Fruit fly (Drosophila melanogaster) whole organism, embryonic: Measurements from ENCODE around the gene gcm.

Source experiments
- ATbp ChIP-seq: fragments of 200-800 bp; sonication (Bioruptor generic); optimal IDR thresholded peaks from 2 replicates; lab custom pipeline; 2017; ENCODE audit warnings: missing biosample characterization, mild to moderate bottlenecking, missing genetic modification characterization, missing genetic modification reagents
- Asciz ChIP-seq: fragments of 200-800 bp; sonication (Bioruptor generic); optimal IDR thresholded peaks from 2 replicates; lab custom pipeline; 2017; ENCODE audit warnings: missing biosample characterization, mild to moderate bottlenecking, missing genetic modification characterization, missing genetic modification reagents
- B-H1 ChIP-seq: fragments of 200-800 bp; sonication (Bioruptor generic); IDR thresholded peaks from 3 replicates; pipeline ENCODE4 v1.3.6; 2022; ENCODE audit warnings: missing biosample characterization, missing genetic modification characterization
- Blimp-1 ChIP-seq: fragments of 200-800 bp; sonication (Bioruptor generic); optimal IDR thresholded peaks from 3 replicates; lab custom pipeline; 2018; ENCODE audit warnings: missing biosample characterization, missing genetic modification characterization, mild to moderate bottlenecking, moderate library complexity, missing genetic modification reagents
- BtbVII ChIP-seq: fragments of 200-800 bp; sonication (Bioruptor generic); optimal IDR thresholded peaks from 3 replicates; lab custom pipeline; 2017; ENCODE audit warnings: missing biosample characterization, mild to moderate bottlenecking, missing genetic modification characterization
- CG11695 ChIP-seq: fragments of 200-800 bp; sonication (Bioruptor generic); IDR thresholded peaks from 3 replicates; pipeline ENCODE4 v1.3.6; 2022; ENCODE audit warnings: missing biosample characterization, missing genetic modification characterization
- CG12104 ChIP-seq: fragments of 200-800 bp; sonication (Bioruptor generic); optimal IDR thresholded peaks from 3 replicates; lab custom pipeline; 2016; ENCODE audit warnings: missing biosample characterization, missing genetic modification characterization
- CG12942 ChIP-seq: fragments of 200-800 bp; sonication (Bioruptor generic); optimal IDR thresholded peaks from 3 replicates; lab custom pipeline; 2016; ENCODE audit warnings: missing biosample characterization, missing genetic modification characterization
- CG17385 ChIP-seq: fragments of 200-800 bp; sonication (Bioruptor generic); optimal IDR thresholded peaks from 3 replicates; lab custom pipeline; 2018; ENCODE audit warnings: missing biosample characterization, mild to moderate bottlenecking, missing genetic modification characterization
- CG18619 ChIP-seq: fragments of 200-800 bp; sonication (Bioruptor generic); optimal IDR thresholded peaks from 3 replicates; lab custom pipeline; 2017; ENCODE audit warnings: missing biosample characterization, mild to moderate bottlenecking, missing genetic modification characterization
- CG30403 ChIP-seq: fragments of 200-800 bp; sonication (Bioruptor generic); optimal IDR thresholded peaks from 3 replicates; lab custom pipeline; 2016; ENCODE audit warnings: missing biosample characterization, missing genetic modification characterization
- CG32767 ChIP-seq: fragments of 200-800 bp; sonication (Bioruptor generic); IDR thresholded peaks from 2 replicates; pipeline ENCODE4 v1.3.6; 2022; ENCODE audit warnings: missing biosample characterization, missing genetic modification characterization
- CG4328 ChIP-seq: fragments of 200-800 bp; sonication (Bioruptor generic); optimal IDR thresholded peaks from 3 replicates; lab custom pipeline; 2017; ENCODE audit warnings: missing biosample characterization, missing genetic modification reagents, missing genetic modification characterization
- CG6689 ChIP-seq: fragments of 200-800 bp; sonication (Bioruptor generic); IDR thresholded peaks from 2 replicates; pipeline ENCODE4 v1.3.6; 2022; ENCODE audit warnings: missing biosample characterization, missing genetic modification characterization
- CG7556 ChIP-seq: fragments of 200-800 bp; sonication (Bioruptor generic); optimal IDR thresholded peaks from 2 replicates; lab custom pipeline; 2017; ENCODE audit warnings: missing biosample characterization, mild to moderate bottlenecking, missing genetic modification characterization
- CG7786 ChIP-seq: fragments of 200-800 bp; sonication (Bioruptor generic); optimal IDR thresholded peaks from 2 replicates; lab custom pipeline; 2016; ENCODE audit warnings: missing biosample characterization, missing genetic modification characterization
- CG7963 ChIP-seq: fragments of 200-800 bp; sonication (Bioruptor generic); IDR thresholded peaks from 3 replicates; pipeline ENCODE4 v1.3.6; 2022; ENCODE audit warnings: missing biosample characterization, missing genetic modification characterization; ENCODE audit not compliant: partially characterized antibody
- CG8388 ChIP-seq: fragments of 200-800 bp; sonication (Bioruptor generic); optimal IDR thresholded peaks from 2 replicates; lab custom pipeline; 2019; ENCODE audit warnings: missing biosample characterization, mild to moderate bottlenecking, missing genetic modification characterization, moderate library complexity
- CG8924 ChIP-seq: fragments of 200-800 bp; optimal IDR thresholded peaks from 3 replicates; lab custom pipeline; 2019; ENCODE audit warnings: missing biosample characterization, mild to moderate bottlenecking, missing genetic modification characterization, moderate library complexity
- CG9215 ChIP-seq: fragments of 200-800 bp; sonication (Bioruptor generic); IDR thresholded peaks from 2 replicates; pipeline ENCODE4 v1.3.6; 2022; ENCODE audit warnings: missing biosample characterization, missing genetic modification characterization
- CG9727 ChIP-seq: fragments of 200-800 bp; sonication (Bioruptor generic); optimal IDR thresholded peaks from 3 replicates; lab custom pipeline; 2017; ENCODE audit warnings: missing biosample characterization, mild to moderate bottlenecking, missing genetic modification characterization
- D ChIP-seq, 2 experiments: fragments of 200-800 bp in 1 of 2; fragments of >200 bp in 1 of 2; sonication (Bioruptor generic) in 1 of 2; optimal IDR thresholded peaks; 2 replicates in 1 of 2; 3 replicates in 1 of 2; lab custom pipeline; 2017; ENCODE audit warnings: mild to moderate bottlenecking in 1 of 2, missing biosample characterization in 1 of 2, missing genetic modification characterization in 1 of 2, missing genetic modification reagents in 1 of 2
- Elba2 ChIP-seq: fragments of 200-800 bp; sonication (Bioruptor generic); optimal IDR thresholded peaks from 3 replicates; lab custom pipeline; 2016; ENCODE audit warnings: missing biosample characterization, missing genetic modification characterization
- Fer3 ChIP-seq: fragments of 200-800 bp; sonication (Bioruptor generic); optimal IDR thresholded peaks from 2 replicates; lab custom pipeline; 2018; ENCODE audit warnings: missing biosample characterization, mild to moderate bottlenecking, missing genetic modification characterization, moderate library complexity
- HLHmδ ChIP-seq: fragments of 200-800 bp; sonication (Bioruptor generic); optimal IDR thresholded peaks from 2 replicates; lab custom pipeline; 2018; ENCODE audit warnings: missing biosample characterization, mild to moderate bottlenecking, missing genetic modification characterization, moderate library complexity
- Hand ChIP-seq: fragments of 200-800 bp; sonication (Bioruptor generic); optimal IDR thresholded peaks from 2 replicates; lab custom pipeline; 2017; ENCODE audit warnings: mild to moderate bottlenecking, missing biosample characterization, missing genetic modification reagents, missing genetic modification characterization
- Hmx ChIP-seq: fragments of 200-800 bp; sonication (Bioruptor generic); optimal IDR thresholded peaks from 2 replicates; lab custom pipeline; 2016; ENCODE audit warnings: missing biosample characterization, missing genetic modification characterization
- Hr3 ChIP-seq: fragments of 200-800 bp; sonication (Bioruptor generic); optimal IDR thresholded peaks from 3 replicates; lab custom pipeline; 2016; ENCODE audit warnings: missing biosample characterization, missing genetic modification characterization
- Jarid2 ChIP-seq: fragments of 200-800 bp; sonication (Bioruptor generic); optimal IDR thresholded peaks from 3 replicates; lab custom pipeline; 2017; ENCODE audit warnings: mild to moderate bottlenecking, missing biosample characterization, missing genetic modification reagents, missing genetic modification characterization
- Lim3 ChIP-seq: fragments of 200-800 bp; sonication (Bioruptor generic); IDR thresholded peaks from 2 replicates; pipeline ENCODE4 v1.3.6; 2022; ENCODE audit warnings: missing biosample characterization, missing genetic modification characterization
- Mad ChIP-seq: fragments of 200-800 bp; sonication (Bioruptor generic); optimal IDR thresholded peaks from 2 replicates; lab custom pipeline; 2016; ENCODE audit warnings: missing biosample characterization, missing genetic modification characterization
- NK7.1 ChIP-seq: fragments of 200-800 bp; sonication (Bioruptor generic); optimal IDR thresholded peaks from 3 replicates; lab custom pipeline; 2016; ENCODE audit warnings: missing biosample characterization, missing genetic modification characterization
- Oli ChIP-seq: fragments of 200-800 bp; sonication (Bioruptor generic); optimal IDR thresholded peaks from 2 replicates; lab custom pipeline; 2018; ENCODE audit warnings: missing biosample characterization, mild to moderate bottlenecking, missing genetic modification characterization, moderate library complexity
- PHDP ChIP-seq: fragments of 200-800 bp; sonication (Bioruptor generic); optimal IDR thresholded peaks from 3 replicates; lab custom pipeline; 2018; ENCODE audit warnings: missing biosample characterization, mild to moderate bottlenecking, missing genetic modification characterization, moderate library complexity
- Poxn ChIP-seq: fragments of 200-800 bp; sonication (Bioruptor generic); IDR thresholded peaks from 2 replicates; pipeline ENCODE4 v1.3.6; 2022; ENCODE audit warnings: missing biosample characterization, missing genetic modification characterization
- Rfx ChIP-seq: fragments of 200-800 bp; sonication (Bioruptor generic); IDR thresholded peaks from 2 replicates; pipeline ENCODE4 v1.3.6; 2022; ENCODE audit warnings: missing biosample characterization, missing genetic modification characterization
- Sin3A ChIP-seq: fragments of >200 bp; optimal IDR thresholded peaks from 2 replicates; lab custom pipeline; 2018
- Sry-β ChIP-seq: fragments of 200-800 bp; sonication (Bioruptor generic); optimal IDR thresholded peaks from 2 replicates; lab custom pipeline; 2018; ENCODE audit warnings: missing biosample characterization, mild to moderate bottlenecking, missing genetic modification characterization, moderate library complexity
- ap ChIP-seq: fragments of 200-800 bp; sonication (Bioruptor generic); IDR thresholded peaks from 2 replicates; pipeline ENCODE4 v1.3.6; 2022; ENCODE audit warnings: missing biosample characterization, missing genetic modification characterization
- bigmax ChIP-seq: fragments of 200-800 bp; sonication (Bioruptor generic); optimal IDR thresholded peaks from 2 replicates; lab custom pipeline; 2018; ENCODE audit warnings: missing biosample characterization, mild to moderate bottlenecking, missing genetic modification characterization
- ewg ChIP-seq: fragments of 200-800 bp; sonication (Bioruptor generic); optimal IDR thresholded peaks from 3 replicates; lab custom pipeline; 2017; ENCODE audit warnings: mild to moderate bottlenecking, missing biosample characterization, missing genetic modification reagents, missing genetic modification characterization
- jing ChIP-seq: fragments of 200-800 bp; sonication (Bioruptor generic); optimal IDR thresholded peaks from 2 replicates; lab custom pipeline; 2018; ENCODE audit warnings: missing biosample characterization, mild to moderate bottlenecking, missing genetic modification characterization
- lilli ChIP-seq: fragments of 200-800 bp; sonication (Bioruptor generic); optimal IDR thresholded peaks from 3 replicates; lab custom pipeline; 2016; ENCODE audit warnings: missing biosample characterization, missing genetic modification characterization
- nau ChIP-seq: fragments of 200-800 bp; sonication (Bioruptor generic); optimal IDR thresholded peaks from 3 replicates; lab custom pipeline; 2017; ENCODE audit warnings: missing biosample characterization, mild to moderate bottlenecking, missing genetic modification characterization, missing genetic modification reagents
- prd ChIP-seq, 3 experiments: fragments of >200 bp in 2 of 3; fragments of 200-800 bp in 1 of 3; sonication (Bioruptor generic) in 1 of 3; optimal IDR thresholded peaks in 2 of 3; IDR thresholded peaks in 1 of 3; 2 replicates in 2 of 3; 3 replicates in 1 of 3; pipeline versions ENCODE4 v1.3.6 to Lab custom; 2017 to 2022; ENCODE audit warnings: missing biosample characterization in 1 of 3, missing genetic modification characterization in 1 of 3
- sens ChIP-seq: fragments of 200-800 bp; sonication (Bioruptor generic); peaks from one replicate; lab custom pipeline; 2016; ENCODE audit warnings: missing biosample characterization, missing genetic modification characterization
- seq ChIP-seq: fragments of 200-800 bp; sonication (Bioruptor generic); IDR thresholded peaks from 2 replicates; pipeline ENCODE4 v1.3.6; 2022; ENCODE audit warnings: missing biosample characterization, missing genetic modification characterization
- so ChIP-seq: fragments of 200-800 bp; sonication (Bioruptor generic); IDR thresholded peaks from 3 replicates; pipeline ENCODE4 v1.3.6; 2022; ENCODE audit warnings: missing biosample characterization, missing genetic modification characterization
- tx ChIP-seq: fragments of 200-800 bp; sonication (Bioruptor generic); optimal IDR thresholded peaks from 2 replicates; lab custom pipeline; 2016; ENCODE audit warnings: missing biosample characterization, missing genetic modification characterization
- vvl ChIP-seq: fragments of 200-800 bp; sonication (Bioruptor generic); IDR thresholded peaks from 2 replicates; pipeline ENCODE4 v1.3.6; 2022; ENCODE audit warnings: missing biosample characterization, missing genetic modification characterization

gcm gene

DNA sequence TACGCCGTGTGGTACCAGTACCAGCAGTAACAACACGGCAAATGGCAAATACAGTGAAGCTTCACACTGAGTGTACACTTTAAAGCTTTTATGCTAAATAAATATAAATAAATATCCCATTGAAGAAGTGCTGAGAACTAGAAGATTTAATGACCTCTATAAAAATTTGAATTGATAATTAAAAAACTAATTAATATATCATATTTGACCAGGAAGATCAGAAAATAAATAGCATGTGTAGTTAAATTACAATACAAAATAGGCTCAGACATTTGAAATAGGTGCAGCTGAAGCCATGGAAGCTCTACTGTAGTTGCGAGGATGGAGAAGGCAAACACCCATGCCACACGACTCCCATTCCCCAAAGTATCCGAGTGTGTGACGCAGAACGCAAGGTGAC lies 17.0 kb downstream of the gcm start (continued):
- no peak for TF ChIP-seq Mad (GFP tag; lab: Kevin White, UChicago)
- 0 out of 3 replicates have a peak, but pooled peaks have one; percentile 29 for TF ChIP-seq so (GFP tag; lab: Robert Waterston, UW)
- TF ChIP-seq Hr3 (GFP tag; lab: Kevin White, UChicago): peak; percentile 30
- no peak for TF ChIP-seq prd (optimal IDR thresholded peaks at IDR 0.05; lab: Kevin White, UChicago)
- peak; percentile 29; the same call in 1 of the 3 replicates for TF ChIP-seq prd (GFP tag; IDR thresholded peaks at IDR 0.05; lab: Robert Waterston, UW)
- peak; percentile 47 for TF ChIP-seq CG9215
- TF ChIP-seq CG8924 (tag; lab: Kevin White, UChicago): peak; percentile 51
- TF ChIP-seq CG7786: no peak
- no peak for TF ChIP-seq CG12942 (GFP tag; lab: Kevin White, UChicago)
- peak; percentile 20 for TF ChIP-seq ewg (GFP tag; lab: Kevin White, UChicago)
- peak; percentile 50 for TF ChIP-seq Blimp-1
- no peak for TF ChIP-seq jing (GFP tag; lab: Kevin White, UChicago)
- TF ChIP-seq CG17385 (GFP tag; lab: Kevin White, UChicago): peak; percentile 40
- TF ChIP-seq Rfx (GFP tag; lab: Robert Waterston, UW): peak; percentile 32; the same call in 1 of the 2 replicates
- peak; percentile 59 for TF ChIP-seq Oli
- peak; percentile 1 for TF ChIP-seq ATbp (GFP tag; lab: Kevin White, UChicago)
- TF ChIP-seq CG7556 (GFP tag; lab: Kevin White, UChicago): peak; percentile 58
- TF ChIP-seq CG8388 (GFP tag; lab: Kevin White, UChicago): peak; percentile 36
- TF ChIP-seq bigmax (GFP tag; lab: Kevin White, UChicago): no peak
- peak; percentile 31 for TF ChIP-seq CG9727 (GFP tag; lab: Kevin White, UChicago)
- TF ChIP-seq HLHmδ (GFP tag; lab: Kevin White, UChicago): no peak
- TF ChIP-seq CG12104 (GFP tag; lab: Kevin White, UChicago): peak; percentile 23
- TF ChIP-seq Sin3A (lab: Kevin White, UChicago): no peak
- peak; percentile 24 for TF ChIP-seq Asciz (GFP tag; lab: Kevin White, UChicago)
- TF ChIP-seq CG7963 (GFP tag; lab: Robert Waterston, UW): no peak
- TF ChIP-seq Hand (GFP tag; lab: Kevin White, UChicago): no peak
- TF ChIP-seq CG11695 (GFP tag; lab: Robert Waterston, UW): peak; percentile 49; the same call in 1 of the 3 replicates
- TF ChIP-seq Elba2 (GFP tag; lab: Kevin White, UChicago): no peak
- peak; percentile 36; the same call in 1 of the 2 replicates for TF ChIP-seq vvl
- no peak for TF ChIP-seq Hmx (GFP tag; lab: Kevin White, UChicago)
- peak; percentile 49 for TF ChIP-seq Fer3
- no peak for TF ChIP-seq BtbVII (GFP tag; lab: Kevin White, UChicago)
- TF ChIP-seq Lim3: no peak
- peak; percentile 37 for TF ChIP-seq lilli (GFP tag; lab: Kevin White, UChicago)
- peak; percentile 50 for TF ChIP-seq CG30403 (GFP tag; lab: Kevin White, UChicago)
- TF ChIP-seq CG6689: 0 out of 2 replicates have a peak, but pooled peaks have one; percentile 11
- TF ChIP-seq Sry-β (GFP tag; lab: Kevin White, UChicago): no peak
- TF ChIP-seq D (optimal IDR thresholded peaks at IDR 0.05; lab: Kevin White, UChicago): no peak
- TF ChIP-seq D (GFP tag; optimal IDR thresholded peaks at IDR 0.05; lab: Kevin White, UChicago): peak; percentile 6
- TF ChIP-seq Poxn (GFP tag; lab: Robert Waterston, UW): no peak
- TF ChIP-seq sens: peak; percentile 72
- TF ChIP-seq nau (GFP tag; lab: Kevin White, UChicago): peak; percentile 9
- TF ChIP-seq B-H1: 0 out of 3 replicates have a peak, but pooled peaks have one; percentile 14
- no peak for TF ChIP-seq tx (GFP tag; lab: Kevin White, UChicago)
- TF ChIP-seq CG18619 (GFP tag; lab: Kevin White, UChicago): peak; percentile 32
- 0 out of 2 replicates have a peak, but pooled peaks have one; percentile 33 for TF ChIP-seq CG32767 (GFP tag; lab: Robert Waterston, UW)
- TF ChIP-seq PHDP: peak; percentile 60
- TF ChIP-seq seq (GFP tag; lab: Robert Waterston, UW): peak; percentile 39; the same call in 1 of the 2 replicates
- TF ChIP-seq Jarid2 (GFP tag; lab: Kevin White, UChicago): no peak
- TF ChIP-seq ap (GFP tag; lab: Robert Waterston, UW): no peak
- peak; percentile 10 for TF ChIP-seq CG4328 (GFP tag; lab: Kevin White, UChicago)
- TF ChIP-seq NK7.1 (GFP tag; lab: Kevin White, UChicago): no peak
